Fruit fly (Drosophila melanogaster) whole organism, embryonic: ENCODE results near the gene CG7191.
A peak's percentile ranks its signal among the peaks of the same experiment; 100 is the strongest.

Experiments
- Aef1 ChIP-seq: fragments of 200-800 bp; sonication (Bioruptor generic); IDR thresholded peaks from 3 replicates; pipeline ENCODE4 v1.3.6; 2022; ENCODE audit warnings: missing biosample characterization, missing genetic modification characterization
- CG10267 ChIP-seq: fragments of 200-800 bp; sonication (Bioruptor generic); optimal IDR thresholded peaks from 2 replicates; lab custom pipeline; 2018; ENCODE audit warnings: missing biosample characterization, mild to moderate bottlenecking, missing genetic modification characterization, moderate library complexity
- CG10274 ChIP-seq: fragments of 200-800 bp; sonication (Bioruptor generic); optimal IDR thresholded peaks from 3 replicates; lab custom pipeline; 2017; ENCODE audit warnings: missing biosample characterization, mild to moderate bottlenecking, missing genetic modification characterization
- CG11504 ChIP-seq: fragments of 200-800 bp; sonication (Bioruptor generic); optimal IDR thresholded peaks from 3 replicates; lab custom pipeline; 2019; ENCODE audit warnings: missing biosample characterization, mild to moderate bottlenecking, missing genetic modification characterization, moderate library complexity
- CG12769 ChIP-seq: fragments of 200-800 bp; sonication (Bioruptor generic); optimal IDR thresholded peaks from 2 replicates; lab custom pipeline; 2019; ENCODE audit warnings: missing biosample characterization, mild to moderate bottlenecking, missing genetic modification characterization, moderate library complexity
- CG17328 ChIP-seq: fragments of 200-800 bp; sonication (Bioruptor generic); IDR thresholded peaks from 2 replicates; pipeline ENCODE4 v1.3.6; 2022; ENCODE audit warnings: missing biosample characterization, missing genetic modification characterization
- CG17612 ChIP-seq: fragments of 200-800 bp; sonication (Bioruptor generic); IDR thresholded peaks from 2 replicates; pipeline ENCODE4 v1.3.6; 2022; ENCODE audit warnings: missing biosample characterization, missing genetic modification characterization
- CG17802 ChIP-seq: fragments of 200-800 bp; sonication (Bioruptor generic); optimal IDR thresholded peaks from 2 replicates; lab custom pipeline; 2018; ENCODE audit warnings: missing biosample characterization, mild to moderate bottlenecking, missing genetic modification characterization, moderate library complexity
- CG34376 ChIP-seq: fragments of 200-800 bp; sonication (Bioruptor generic); optimal IDR thresholded peaks from 2 replicates; lab custom pipeline; 2018; ENCODE audit warnings: missing biosample characterization, mild to moderate bottlenecking, missing genetic modification characterization
- CG42726 ChIP-seq: fragments of 200-800 bp; sonication (Bioruptor generic); IDR thresholded peaks from 2 replicates; pipeline ENCODE4 v1.3.6; 2022; ENCODE audit warnings: missing biosample characterization, missing genetic modification characterization; ENCODE audit not compliant: partially characterized antibody
- CG4424 ChIP-seq: fragments of 200-800 bp; sonication (Bioruptor generic); optimal IDR thresholded peaks from 3 replicates; lab custom pipeline; 2016; ENCODE audit warnings: missing biosample characterization, missing genetic modification characterization
- CG4617 ChIP-seq: fragments of 200-800 bp; sonication (Bioruptor generic); optimal IDR thresholded peaks from 3 replicates; lab custom pipeline; 2016; ENCODE audit warnings: missing biosample characterization, missing genetic modification characterization, borderline replicate concordance
- CG4730 ChIP-seq: fragments of 200-800 bp; sonication (Bioruptor generic); IDR thresholded peaks from 2 replicates; pipeline ENCODE4 v1.3.6; 2022; ENCODE audit warnings: missing biosample characterization, missing genetic modification characterization
- CG6813 ChIP-seq: fragments of 200-800 bp; sonication (Bioruptor generic); optimal IDR thresholded peaks from 2 replicates; lab custom pipeline; 2017; ENCODE audit warnings: missing biosample characterization, missing genetic modification characterization, mild to moderate bottlenecking, moderate library complexity, missing genetic modification reagents
- CG6854 ChIP-seq: fragments of 200-800 bp; sonication (Bioruptor generic); optimal IDR thresholded peaks from 3 replicates; lab custom pipeline; 2017; ENCODE audit warnings: missing biosample characterization, mild to moderate bottlenecking, missing genetic modification characterization
- CG7745 ChIP-seq: fragments of 200-800 bp; sonication (Bioruptor generic); optimal IDR thresholded peaks from 2 replicates; lab custom pipeline; 2018; ENCODE audit warnings: missing biosample characterization, mild to moderate bottlenecking, missing genetic modification characterization, moderate library complexity
- CG7786 ChIP-seq: fragments of 200-800 bp; sonication (Bioruptor generic); optimal IDR thresholded peaks from 2 replicates; lab custom pipeline; 2016; ENCODE audit warnings: missing biosample characterization, missing genetic modification characterization
- CG7963 ChIP-seq: fragments of 200-800 bp; sonication (Bioruptor generic); IDR thresholded peaks from 3 replicates; pipeline ENCODE4 v1.3.6; 2022; ENCODE audit warnings: missing biosample characterization, missing genetic modification characterization; ENCODE audit not compliant: partially characterized antibody
- CG8478 ChIP-seq: fragments of >200 bp; optimal IDR thresholded peaks from 2 replicates; lab custom pipeline; 2018
- D ChIP-seq, 2 experiments: fragments of 200-800 bp in 1 of 2; fragments of >200 bp in 1 of 2; sonication (Bioruptor generic) in 1 of 2; optimal IDR thresholded peaks; 2 replicates in 1 of 2; 3 replicates in 1 of 2; lab custom pipeline; 2017; ENCODE audit warnings: mild to moderate bottlenecking in 1 of 2, missing biosample characterization in 1 of 2, missing genetic modification characterization in 1 of 2, missing genetic modification reagents in 1 of 2
- Hr39 ChIP-seq: fragments of >200 bp; optimal IDR thresholded peaks from 2 replicates; lab custom pipeline; 2017
- Hr78 ChIP-seq, 2 experiments: fragments of 200-800 bp in 1 of 2; fragments of >200 bp in 1 of 2; sonication (Bioruptor generic) in 1 of 2; optimal IDR thresholded peaks; 2 replicates each; lab custom pipeline; 2017 to 2019; ENCODE audit warnings: missing biosample characterization in 2 of 2, missing genetic modification characterization in 2 of 2, mild to moderate bottlenecking in 1 of 2, moderate library complexity in 1 of 2
- Lim3 ChIP-seq: fragments of 200-800 bp; sonication (Bioruptor generic); IDR thresholded peaks from 2 replicates; pipeline ENCODE4 v1.3.6; 2022; ENCODE audit warnings: missing biosample characterization, missing genetic modification characterization
- Mrtf ChIP-seq: fragments of 200-800 bp; sonication (Bioruptor generic); IDR thresholded peaks from 3 replicates; pipeline ENCODE4 v1.3.6; 2022; ENCODE audit warnings: missing biosample characterization, missing genetic modification characterization
- Oaz ChIP-seq: fragments of 200-800 bp; sonication (Bioruptor generic); IDR thresholded peaks from 2 replicates; pipeline ENCODE4 v1.3.6; 2022; ENCODE audit warnings: missing biosample characterization, missing genetic modification characterization
- Ssrp ChIP-seq: fragments of 200-800 bp; sonication (Bioruptor generic); optimal IDR thresholded peaks from 2 replicates; lab custom pipeline; 2018; ENCODE audit warnings: missing biosample characterization, mild to moderate bottlenecking, missing genetic modification characterization, moderate library complexity
- Tbp ChIP-seq: fragments of >200 bp; optimal IDR thresholded peaks from 2 replicates; lab custom pipeline; 2018; ENCODE audit warnings: missing biosample characterization, missing genetic modification characterization
- YL-1 ChIP-seq: fragments of 200-800 bp; sonication (Bioruptor generic); optimal IDR thresholded peaks from 3 replicates; lab custom pipeline; 2017; ENCODE audit warnings: missing biosample characterization, mild to moderate bottlenecking, missing genetic modification characterization
- bab2 ChIP-seq: fragments of 200-800 bp; sonication (Bioruptor generic); optimal IDR thresholded peaks from 2 replicates; lab custom pipeline; 2016; ENCODE audit warnings: missing biosample characterization, missing genetic modification characterization
- caup ChIP-seq: fragments of 200-800 bp; sonication (Bioruptor generic); optimal IDR thresholded peaks from 3 replicates; lab custom pipeline; 2017; ENCODE audit warnings: missing biosample characterization, mild to moderate bottlenecking, missing genetic modification characterization, moderate library complexity; ENCODE audit not compliant: severe bottlenecking
- chinmo ChIP-seq: fragments of 200-800 bp; sonication (Bioruptor generic); IDR thresholded peaks from 4 replicates; pipeline ENCODE4 v1.3.6; 2022; ENCODE audit warnings: missing biosample characterization, missing genetic modification characterization; ENCODE audit not compliant: partially characterized antibody
- ci ChIP-seq: fragments of 200-800 bp; sonication (Bioruptor generic); IDR thresholded peaks from 3 replicates; pipeline ENCODE4 v1.3.6; 2022; ENCODE audit warnings: missing biosample characterization, missing genetic modification characterization
- dm ChIP-seq: fragments of 200-800 bp; sonication (Bioruptor generic); optimal IDR thresholded peaks from 3 replicates; lab custom pipeline; 2016; ENCODE audit warnings: missing biosample characterization, missing genetic modification characterization
- dpn ChIP-seq, 2 experiments: fragments of 200-800 bp; sonication (Bioruptor generic); optimal IDR thresholded peaks; 3 replicates each; lab custom pipeline; 2016; ENCODE audit warnings: missing biosample characterization in 2 of 2, missing genetic modification characterization in 2 of 2
- en ChIP-seq: fragments of 200-800 bp; sonication (Bioruptor generic); optimal IDR thresholded peaks from 2 replicates; lab custom pipeline; 2016; ENCODE audit warnings: missing biosample characterization, missing genetic modification characterization
- exex ChIP-seq: fragments of 200-800 bp; sonication (Bioruptor generic); optimal IDR thresholded peaks from 4 replicates; lab custom pipeline; 2018; ENCODE audit warnings: missing biosample characterization, mild to moderate bottlenecking, missing genetic modification characterization, moderate library complexity
- gem ChIP-seq: fragments of 200-800 bp; sonication (Bioruptor generic); optimal IDR thresholded peaks from 2 replicates; lab custom pipeline; 2019; ENCODE audit warnings: missing biosample characterization, mild to moderate bottlenecking, missing genetic modification characterization, moderate library complexity
- grn ChIP-seq: fragments of 200-800 bp; sonication (Bioruptor generic); optimal IDR thresholded peaks from 3 replicates; lab custom pipeline; 2017; ENCODE audit warnings: missing biosample characterization, missing genetic modification characterization
- nerfin-1 ChIP-seq: fragments of 200-800 bp; sonication (Bioruptor generic); optimal IDR thresholded peaks from 3 replicates; lab custom pipeline; 2019; ENCODE audit warnings: missing biosample characterization, mild to moderate bottlenecking, missing genetic modification characterization, moderate library complexity
- nom ChIP-seq: fragments of 200-800 bp; sonication (Bioruptor generic); optimal IDR thresholded peaks from 2 replicates; lab custom pipeline; 2017; ENCODE audit warnings: missing biosample characterization, missing genetic modification characterization, mild to moderate bottlenecking, moderate library complexity, missing genetic modification reagents
- pros ChIP-seq: fragments of 200-800 bp; sonication (Bioruptor generic); optimal IDR thresholded peaks from 3 replicates; lab custom pipeline; 2019; ENCODE audit warnings: missing biosample characterization, mild to moderate bottlenecking, missing genetic modification characterization, moderate library complexity
- rib ChIP-seq: fragments of 200-800 bp; sonication (Bioruptor generic); IDR thresholded peaks from 2 replicates; pipeline ENCODE4 v1.3.6; 2022; ENCODE audit warnings: missing biosample characterization, missing genetic modification characterization
- shn ChIP-seq: fragments of 200-800 bp; sonication (Bioruptor generic); optimal IDR thresholded peaks from 3 replicates; lab custom pipeline; 2016; ENCODE audit warnings: missing biosample characterization, missing genetic modification characterization
- sisA ChIP-seq: fragments of 200-800 bp; sonication (Bioruptor generic); IDR thresholded peaks from 2 replicates; pipeline ENCODE4 v1.3.6; 2022; ENCODE audit warnings: missing biosample characterization, missing genetic modification characterization
- so ChIP-seq: fragments of 200-800 bp; sonication (Bioruptor generic); IDR thresholded peaks from 3 replicates; pipeline ENCODE4 v1.3.6; 2022; ENCODE audit warnings: missing biosample characterization, missing genetic modification characterization
- sr ChIP-seq: fragments of 200-800 bp; sonication (Bioruptor generic); IDR thresholded peaks from 3 replicates; pipeline ENCODE4 v1.3.6; 2022; ENCODE audit warnings: missing biosample characterization, missing genetic modification characterization
- stc ChIP-seq: fragments of 200-800 bp; sonication (Bioruptor generic); IDR thresholded peaks from 2 replicates; pipeline ENCODE4 v1.3.6; 2022; ENCODE audit warnings: missing biosample characterization, missing genetic modification characterization
- tap ChIP-seq: fragments of 200-800 bp; optimal IDR thresholded peaks from 3 replicates; lab custom pipeline; 2019; ENCODE audit warnings: missing biosample characterization, mild to moderate bottlenecking, missing genetic modification characterization, moderate library complexity
- vvl ChIP-seq: fragments of 200-800 bp; sonication (Bioruptor generic); IDR thresholded peaks from 2 replicates; pipeline ENCODE4 v1.3.6; 2022; ENCODE audit warnings: missing biosample characterization, missing genetic modification characterization
- yki ChIP-seq: fragments of >200 bp; optimal IDR thresholded peaks from 3 replicates; lab custom pipeline; 2018
- zf30C ChIP-seq: fragments of 200-800 bp; sonication (Bioruptor generic); optimal IDR thresholded peaks from 3 replicates; lab custom pipeline; 2018; ENCODE audit warnings: missing biosample characterization, mild to moderate bottlenecking, missing genetic modification characterization

CG7191 gene

DNA sequence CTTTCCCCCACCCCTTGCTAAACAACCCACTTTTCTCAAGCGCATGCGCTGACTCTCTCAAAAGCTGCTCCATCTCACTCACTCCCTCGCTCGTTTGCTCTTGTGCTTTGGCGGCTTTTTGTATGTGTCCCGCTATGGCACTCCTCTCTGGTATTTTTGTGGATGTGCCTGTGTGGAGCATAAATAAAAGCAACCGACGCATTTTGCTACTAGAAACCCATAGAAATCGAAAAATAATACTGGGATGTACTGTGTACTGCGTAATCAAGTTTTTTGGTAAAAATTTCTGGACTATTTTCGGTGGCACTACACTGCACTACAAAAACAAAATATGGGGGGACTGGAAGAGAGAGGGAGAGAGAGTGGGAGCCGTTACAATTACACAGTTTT, 42.3 kb downstream of the CG7191 start (continued):
- TF ChIP-seq CG7745 (tag; lab: Kevin White, UChicago), result no peak
- no peak for TF ChIP-seq bab2 (GFP tag; lab: Kevin White, UChicago)
- peak; percentile 28 for TF ChIP-seq yki (lab: Kevin White, UChicago)
- no peak for TF ChIP-seq shn (GFP tag; lab: Kevin White, UChicago)
- TF ChIP-seq CG17328 (GFP tag; lab: Robert Waterston, UW), result no peak
- no peak for TF ChIP-seq CG42726 (GFP tag; lab: Robert Waterston, UW)
- TF ChIP-seq Mrtf (GFP tag; lab: Robert Waterston, UW), result no peak
- TF ChIP-seq dpn (GFP tag; optimal IDR thresholded peaks at IDR 0.05; lab: Kevin White, UChicago), result no peak
- TF ChIP-seq CG7963, result no peak
- TF ChIP-seq CG11504 (tag; lab: Kevin White, UChicago), result no peak
- no peak for TF ChIP-seq en (GFP tag; lab: Kevin White, UChicago)
- no peak for TF ChIP-seq Oaz (GFP tag; lab: Robert Waterston, UW)
- TF ChIP-seq CG10267 (tag; lab: Kevin White, UChicago), result no peak
- TF ChIP-seq chinmo, result peak; percentile 99; the same call in 3 of the 4 replicates
- TF ChIP-seq tap (tag; lab: Kevin White, UChicago), result peak; percentile 20
- no peak for TF ChIP-seq CG8478
- TF ChIP-seq grn, result no peak
- no peak for TF ChIP-seq CG10274
- TF ChIP-seq CG17612 (GFP tag; lab: Robert Waterston, UW), result no peak
- TF ChIP-seq gem (tag; lab: Kevin White, UChicago), result no peak
- no peak for TF ChIP-seq Ssrp
- TF ChIP-seq CG7786 (GFP tag; lab: Kevin White, UChicago), result peak; percentile 10
- TF ChIP-seq CG4424 (GFP tag; lab: Kevin White, UChicago), result no peak
- TF ChIP-seq sisA, result no peak
- TF ChIP-seq vvl (GFP tag; lab: Robert Waterston, UW), result peak; percentile 49; the same call in 1 of the 2 replicates
- no peak for TF ChIP-seq Hr78 (GFP tag; optimal IDR thresholded peaks at IDR 0.05; lab: Kevin White, UChicago)
- TF ChIP-seq CG17802 (tag; lab: Kevin White, UChicago), result no peak
- no peak for TF ChIP-seq stc (GFP tag; lab: Robert Waterston, UW)
- TF ChIP-seq so, result no peak
- TF ChIP-seq exex (tag; lab: Kevin White, UChicago), result no peak
- peak; percentile 58 for TF ChIP-seq CG6813 (GFP tag; lab: Kevin White, UChicago)
- TF ChIP-seq ci, result peak; percentile 60; the same call in 1 of the 3 replicates
- peak; percentile 49 for TF ChIP-seq pros
- no peak for TF ChIP-seq zf30C
- TF ChIP-seq CG34376, result peak; percentile 49
- no peak for TF ChIP-seq Hr39 (lab: Kevin White, UChicago)
- TF ChIP-seq CG4730 (GFP tag; lab: Robert Waterston, UW), result no peak
- no peak for TF ChIP-seq dm
- TF ChIP-seq Lim3, result no peak
- no peak for TF ChIP-seq Tbp (GFP tag; lab: Kevin White, UChicago)
- no peak for TF ChIP-seq caup (GFP tag; lab: Kevin White, UChicago)
- TF ChIP-seq nerfin-1 (tag; lab: Kevin White, UChicago), result peak; percentile 95
- no peak for TF ChIP-seq CG6854 (GFP tag; lab: Kevin White, UChicago)
- peak; percentile 36 for TF ChIP-seq YL-1 (GFP tag; lab: Kevin White, UChicago)
- peak; percentile 58 for TF ChIP-seq rib
- no peak for TF ChIP-seq CG4617
- peak; percentile 97 for TF ChIP-seq CG12769
- TF ChIP-seq sr (GFP tag; lab: Robert Waterston, UW), result peak; percentile 26; the same call in 1 of the 3 replicates
- TF ChIP-seq D (optimal IDR thresholded peaks at IDR 0.05; lab: Kevin White, UChicago), result no peak
- TF ChIP-seq D (GFP tag; optimal IDR thresholded peaks at IDR 0.05; lab: Kevin White, UChicago), result no peak
- TF ChIP-seq nom (GFP tag; lab: Kevin White, UChicago), result peak; percentile 56
- no peak for TF ChIP-seq Aef1
